Worm (Caenorhabditis elegans) whole organism, mixed stage, embryonic: Measurements from ENCODE around the gene Y38H6C.15.
"Not testable (repeated sequence)": the region's sequence is repeated elsewhere in the genome, so short reads cannot be mapped to it uniquely, and the experiment has no call there.

Experiments
- M03D4.4 ChIP-seq: sonication (generic microtip); optimal IDR thresholded peaks from 2 replicates; lab custom pipeline; 2017; ENCODE audit warnings: mild to moderate bottlenecking, missing genetic modification characterization, missing compliant biosample characterization
- bed-3 ChIP-seq: fragments of 200-800 bp; sonication (Bioruptor generic); optimal IDR thresholded peaks from 3 replicates; lab custom pipeline; 2018; ENCODE audit warnings: mild to moderate bottlenecking, missing genetic modification characterization, moderate library complexity, missing compliant biosample characterization
- blmp-1 ChIP-seq: fragments of 150-350 bp; optimal IDR thresholded peaks from 2 replicates; lab custom pipeline; 2014; ENCODE audit warnings: missing biosample characterization, missing genetic modification characterization
- ceh-39 ChIP-seq: fragments of 150-350 bp; optimal IDR thresholded peaks from 2 replicates; lab custom pipeline; 2014; ENCODE audit warnings: missing biosample characterization, missing genetic modification characterization
- ceh-83 ChIP-seq: fragments of 200-800 bp; sonication (Bioruptor generic); optimal IDR thresholded peaks from 2 replicates; lab custom pipeline; 2018; ENCODE audit warnings: mild to moderate bottlenecking, missing genetic modification characterization, missing compliant biosample characterization
- ces-1 ChIP-seq: fragments of 150-350 bp; optimal IDR thresholded peaks from 2 replicates; lab custom pipeline; 2014; ENCODE audit warnings: missing biosample characterization, missing genetic modification reagents, missing genetic modification characterization
- elt-3 ChIP-seq: fragments of 150-350 bp; optimal IDR thresholded peaks from 2 replicates; lab custom pipeline; 2014; ENCODE audit warnings: missing biosample characterization, missing genetic modification characterization
- ham-2 ChIP-seq: fragments of 200-800 bp; sonication (Bioruptor generic); optimal IDR thresholded peaks from 2 replicates; lab custom pipeline; 2018; ENCODE audit warnings: mild to moderate bottlenecking, missing genetic modification characterization, missing compliant biosample characterization
- lin-13 ChIP-seq: fragments of 150-350 bp; optimal IDR thresholded peaks from 2 replicates; lab custom pipeline; 2014; ENCODE audit warnings: missing biosample characterization, missing genetic modification characterization
- lsy-2 ChIP-seq: fragments of 150-350 bp; optimal IDR thresholded peaks from 2 replicates; lab custom pipeline; 2014; ENCODE audit warnings: missing biosample characterization, missing genetic modification characterization
- mab-5 ChIP-seq: fragments of 150-350 bp; optimal IDR thresholded peaks from 2 replicates; lab custom pipeline; 2014; ENCODE audit warnings: missing biosample characterization, missing genetic modification characterization
- mep-1 ChIP-seq: fragments of 150-350 bp; optimal IDR thresholded peaks from 2 replicates; lab custom pipeline; 2017; ENCODE audit warnings: missing biosample characterization, missing genetic modification reagents, missing genetic modification characterization, inconsistent platforms
- mls-2 ChIP-seq: sonication (generic microtip); optimal IDR thresholded peaks from 2 replicates; lab custom pipeline; 2016; ENCODE audit warnings: mild to moderate bottlenecking, missing genetic modification characterization, moderate library complexity, missing compliant biosample characterization
- nhr-2 ChIP-seq: fragments of 150-350 bp; optimal IDR thresholded peaks from 2 replicates; lab custom pipeline; 2014; ENCODE audit warnings: missing biosample characterization, missing genetic modification characterization
- nhr-237 ChIP-seq: fragments of 150-350 bp; optimal IDR thresholded peaks from 2 replicates; lab custom pipeline; 2014; ENCODE audit warnings: missing biosample characterization, missing genetic modification characterization
- nhr-28 ChIP-seq: fragments of 150-350 bp; optimal IDR thresholded peaks from 2 replicates; lab custom pipeline; 2014; ENCODE audit warnings: missing biosample characterization, missing genetic modification characterization
- sptf-1 ChIP-seq: sonication (generic microtip); optimal IDR thresholded peaks from 2 replicates; lab custom pipeline; 2017; ENCODE audit warnings: mild to moderate bottlenecking, missing genetic modification characterization, moderate library complexity, missing compliant biosample characterization
- tbx-8 ChIP-seq: fragments of 200-800 bp; sonication (Bioruptor generic); optimal IDR thresholded peaks from 2 replicates; lab custom pipeline; 2018; ENCODE audit warnings: mild to moderate bottlenecking, missing genetic modification characterization, moderate library complexity, missing compliant biosample characterization
- unc-120 ChIP-seq: sonication (generic microtip); optimal IDR thresholded peaks from 2 replicates; lab custom pipeline; 2017; ENCODE audit warnings: missing genetic modification characterization, missing compliant biosample characterization; ENCODE audit not compliant: poor library complexity, severe bottlenecking
- unc-39 ChIP-seq: fragments of 150-350 bp; optimal IDR thresholded peaks from 2 replicates; lab custom pipeline; 2014; ENCODE audit warnings: missing biosample characterization, missing genetic modification characterization
- unc-62 ChIP-seq: fragments of 150-350 bp; optimal IDR thresholded peaks from 2 replicates; lab custom pipeline; 2014; ENCODE audit warnings: missing biosample characterization, missing genetic modification reagents, missing genetic modification characterization
- zip-8 ChIP-seq: fragments of 150-350 bp; optimal IDR thresholded peaks from 2 replicates; lab custom pipeline; 2014; ENCODE audit warnings: missing biosample characterization, missing genetic modification characterization
- ztf-11 ChIP-seq: fragments of 150-350 bp; optimal IDR thresholded peaks from 2 replicates; lab custom pipeline; 2014; ENCODE audit warnings: missing biosample characterization, missing genetic modification characterization

Gene Y38H6C.15

DNA sequence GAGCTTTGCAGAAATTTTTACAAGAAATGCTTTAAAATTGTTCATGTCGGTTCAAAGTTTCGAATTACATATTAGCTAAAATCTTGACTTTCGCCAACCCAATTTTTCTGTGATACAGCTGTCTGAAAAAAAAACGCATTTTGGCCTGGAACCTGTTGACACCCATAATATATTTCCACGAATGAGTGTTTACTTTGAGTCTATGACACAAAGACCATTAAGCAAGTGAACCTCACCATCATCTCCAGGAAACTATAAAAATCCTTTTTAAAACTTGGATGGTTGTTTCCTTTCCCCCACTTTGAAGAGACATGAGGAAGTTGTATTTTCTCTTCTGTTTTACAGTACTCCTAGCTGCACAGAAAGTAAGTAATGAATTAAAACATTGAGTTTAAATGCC lies 38.2 kb upstream of the Y38H6C.15 start, which contains the start of gene clec-263:
Gene clec-263 (plus strand): TSS at position 301 of the 400 bp plus-strand sequence.
- TF ChIP-seq nhr-28 (tag; lab: Kevin White, UChicago): no peak
- TF ChIP-seq lin-13 (tag; lab: Kevin White, UChicago): no peak
- no peak for TF ChIP-seq ceh-83
- no peak for TF ChIP-seq elt-3
- no peak for TF ChIP-seq mls-2 (tag; lab: Kevin White, UChicago)
- TF ChIP-seq unc-39 (tag; lab: Kevin White, UChicago): no peak
- TF ChIP-seq sptf-1 (tag; lab: Kevin White, UChicago): no peak

DNA sequence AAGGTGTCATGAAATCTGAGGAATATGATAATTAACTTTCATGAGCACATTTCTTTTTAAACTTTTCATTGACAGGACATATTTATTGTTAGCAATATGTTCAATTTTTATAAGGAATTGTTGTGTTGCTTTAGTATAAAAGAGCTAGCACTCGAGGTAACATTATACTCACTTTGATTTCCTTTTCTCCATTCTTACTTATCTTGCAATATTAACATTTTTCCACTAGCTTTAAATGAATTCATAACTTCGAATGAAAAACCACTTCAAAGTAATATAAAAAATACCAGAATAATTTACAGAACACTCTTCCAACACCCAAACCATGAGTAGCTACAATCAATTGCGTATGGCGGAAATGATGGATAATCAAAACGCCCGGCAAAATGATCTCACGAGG lies 37.3 kb upstream of the Y38H6C.15 start, which contains the start of gene F26F2.5:
Gene F26F2.5 (plus strand): TSS at position 301 of the 400 bp plus-strand sequence.
- TF ChIP-seq elt-3: no peak
- TF ChIP-seq ces-1 (GFP tag; lab: Kevin White, UChicago): no peak
- no peak for TF ChIP-seq unc-120 (tag; lab: Kevin White, UChicago)
- no peak for TF ChIP-seq tbx-8 (GFP tag; lab: Kevin White, UChicago)
- TF ChIP-seq ham-2: no peak
- TF ChIP-seq M03D4.4 (tag; lab: Kevin White, UChicago): no peak
- TF ChIP-seq ceh-39 (tag; lab: Kevin White, UChicago): no peak
- TF ChIP-seq sptf-1 (tag; lab: Kevin White, UChicago): no peak
- TF ChIP-seq nhr-28 (tag; lab: Kevin White, UChicago): no peak

DNA sequence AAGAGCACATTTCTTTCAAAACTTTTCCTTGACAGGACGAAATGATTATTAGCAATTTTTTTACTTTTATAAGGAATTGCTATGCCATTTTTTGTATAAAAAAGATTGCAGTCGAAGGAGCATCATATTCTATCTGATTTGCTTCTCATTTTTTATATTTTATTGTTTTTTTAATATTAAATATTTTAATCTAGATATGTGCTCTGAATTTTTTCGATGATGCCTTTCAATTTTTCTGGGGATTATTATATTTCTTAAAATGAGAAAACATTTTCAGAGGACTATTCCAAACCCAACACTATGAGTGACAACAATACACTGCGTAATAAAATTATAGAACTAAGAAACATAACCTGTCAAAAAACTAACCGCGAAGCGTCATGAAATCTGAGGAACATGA lies 32.9 kb upstream of the Y38H6C.15 start, which contains the start of gene F26F2.4:
Gene F26F2.4 (plus strand): TSS at position 301 of the 400 bp plus-strand sequence.
- not testable (repeated sequence) for TF ChIP-seq lin-13 (tag; lab: Kevin White, UChicago); zip-8; tbx-8 (GFP tag; lab: Kevin White, UChicago)

DNA sequence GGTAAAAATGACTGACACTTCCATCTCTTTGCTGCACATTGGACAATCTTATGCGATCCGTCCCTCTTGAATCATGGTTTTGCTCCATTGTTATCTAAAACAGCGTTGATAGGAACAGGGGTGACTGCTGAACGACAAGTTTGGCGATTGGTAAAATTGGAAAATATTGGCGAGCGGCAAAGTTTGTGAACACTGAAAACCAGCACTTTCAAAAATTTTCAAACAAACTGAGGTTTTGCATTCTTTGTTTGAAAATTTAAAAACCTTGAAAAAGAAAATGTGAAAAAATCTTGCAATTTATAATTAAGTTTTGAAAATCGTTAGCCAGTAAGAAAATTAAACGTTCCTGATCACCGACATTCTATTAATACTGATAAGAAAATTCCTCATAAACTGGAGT lies 30.3 kb upstream of the Y38H6C.15 start, which contains the start of gene F26F2.3:
Gene F26F2.3 (minus strand): TSS at position 101 of the 400 bp plus-strand sequence.
- no peak for TF ChIP-seq mep-1 (tag; lab: Kevin White, UChicago)
- no peak for TF ChIP-seq nhr-237 (tag; lab: Kevin White, UChicago)
- TF ChIP-seq, all 35 proteins: peak for 0

DNA sequence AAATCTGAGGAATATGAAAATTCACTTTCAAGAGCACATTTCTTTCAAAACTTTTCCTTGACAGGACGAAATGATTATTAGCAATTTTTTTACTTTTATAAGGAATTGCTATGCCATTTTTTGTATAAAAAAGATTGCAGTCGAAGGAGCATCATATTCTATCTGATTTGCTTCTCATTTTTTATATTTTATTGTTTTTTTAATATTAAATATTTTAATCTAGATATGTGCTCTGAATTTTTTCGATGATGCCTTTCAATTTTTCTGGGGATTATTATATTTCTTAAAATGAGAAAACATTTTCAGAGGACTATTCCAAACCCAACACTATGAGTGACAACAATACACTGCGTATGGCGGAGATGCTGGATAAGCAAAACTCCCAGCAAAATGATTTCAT lies 27.9 kb upstream of the Y38H6C.15 start, which contains the start of gene F26F2.13:
Gene F26F2.13 (plus strand): TSS at position 301 of the 400 bp plus-strand sequence.
- not testable (repeated sequence) for TF ChIP-seq unc-120 (tag; lab: Kevin White, UChicago); bed-3 (GFP tag; lab: Kevin White, UChicago); lsy-2 (tag; lab: Kevin White, UChicago)

DNA sequence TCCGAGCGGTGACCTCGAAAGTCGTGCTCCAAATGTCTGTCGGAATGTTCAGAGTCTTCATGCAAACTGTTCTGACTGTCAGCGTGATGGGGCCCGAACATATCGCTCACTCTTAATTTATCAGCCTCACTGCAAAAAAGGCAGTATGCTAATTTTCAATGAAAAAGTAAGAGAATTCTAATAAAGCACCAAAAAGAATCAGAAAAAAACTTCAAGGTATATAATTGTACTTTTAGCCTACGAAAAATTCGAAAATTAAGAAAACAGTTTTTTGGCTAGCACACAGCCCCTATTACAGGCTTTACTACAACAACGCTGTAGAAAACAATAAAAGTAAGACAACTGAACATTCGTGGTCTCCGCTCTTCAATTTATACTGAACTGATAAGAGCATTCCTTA lies 25.7 kb upstream of the Y38H6C.15 start, which contains the start of gene F26F2.1:
Gene F26F2.1 (minus strand): TSS at position 101 of the 400 bp plus-strand sequence.
- TF ChIP-seq sptf-1 (tag; lab: Kevin White, UChicago) (no peak), elt-3 (no peak), nhr-28 (tag; lab: Kevin White, UChicago) (no peak), ceh-83 (no peak), unc-39 (tag; lab: Kevin White, UChicago) (no peak), mab-5 (tag; lab: Kevin White, UChicago) (no peak), ztf-11 (tag; lab: Kevin White, UChicago) (no peak), mep-1 (tag; lab: Kevin White, UChicago) (no peak), unc-120 (tag; lab: Kevin White, UChicago) (no peak), nhr-2 (tag; lab: Kevin White, UChicago) (no peak)
- TF ChIP-seq, all 35 proteins: peak for 0

DNA sequence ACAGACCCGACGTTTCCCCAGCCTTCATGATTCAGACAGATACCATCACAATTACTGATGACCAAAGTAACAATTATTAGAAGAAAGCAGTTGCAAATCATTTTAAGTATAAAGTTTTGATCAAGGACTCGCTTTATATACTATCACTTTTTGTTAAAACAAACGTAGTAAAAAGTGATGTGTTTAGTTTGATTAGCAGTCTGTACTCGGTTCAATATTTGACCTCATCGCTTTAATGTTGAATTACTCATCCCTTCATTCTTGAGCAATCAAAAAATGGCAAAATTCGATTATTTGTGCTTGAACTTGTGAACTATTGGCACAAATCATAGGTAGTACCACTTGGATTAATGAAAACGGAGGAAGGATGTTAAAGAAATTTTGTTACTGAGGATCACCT lies 22.2 kb upstream of the Y38H6C.15 start, which contains the start of gene abf-4:
Gene abf-4 (minus strand): TSS at position 101 of the 400 bp plus-strand sequence.
- no peak for TF ChIP-seq blmp-1 (tag; lab: Kevin White, UChicago)
- no peak for TF ChIP-seq nhr-2 (tag; lab: Kevin White, UChicago)
- no peak for TF ChIP-seq unc-62 (GFP tag; lab: Kevin White, UChicago)
- no peak for TF ChIP-seq ham-2
- TF ChIP-seq ztf-11 (tag; lab: Kevin White, UChicago): no peak
- TF ChIP-seq mab-5 (tag; lab: Kevin White, UChicago): no peak
- no peak for TF ChIP-seq nhr-237 (tag; lab: Kevin White, UChicago)
- TF ChIP-seq ceh-39 (tag; lab: Kevin White, UChicago): no peak
- TF ChIP-seq bed-3 (GFP tag; lab: Kevin White, UChicago): no peak
- no peak for TF ChIP-seq mls-2 (tag; lab: Kevin White, UChicago)
- TF ChIP-seq unc-120 (tag; lab: Kevin White, UChicago): no peak
- TF ChIP-seq lsy-2 (tag; lab: Kevin White, UChicago): no peak
- no peak for TF ChIP-seq unc-39 (tag; lab: Kevin White, UChicago)
- TF ChIP-seq, all 35 proteins: peak for 0
